Worm (Caenorhabditis elegans) whole organism, young adult: ENCODE measurements around the gene srd-47.

ENCODE experiments used
- B0336.3 ChIP-seq: fragments of 200-800 bp; sonication (Bioruptor generic); IDR thresholded peaks from 2 replicates; pipeline ENCODE4 v1.3.6; 2022; ENCODE audit warnings: missing genetic modification characterization, missing compliant biosample characterization
- D2030.7 ChIP-seq: fragments of 200-800 bp; sonication (Bioruptor generic); IDR thresholded peaks from 2 replicates; pipeline ENCODE4 v1.3.6; 2022; ENCODE audit warnings: missing genetic modification reagents, missing genetic modification characterization, missing compliant biosample characterization
- F10E7.11 ChIP-seq: sonication (generic microtip); optimal IDR thresholded peaks from 2 replicates; lab custom pipeline; 2017; ENCODE audit warnings: mild to moderate bottlenecking, missing genetic modification characterization, moderate library complexity, missing compliant biosample characterization
- F22D6.2 ChIP-seq: sonication (generic microtip); optimal IDR thresholded peaks from 2 replicates; lab custom pipeline; 2016; ENCODE audit warnings: mild to moderate bottlenecking, missing genetic modification characterization, missing compliant biosample characterization
- F23B12.7 ChIP-seq: sonication (generic microtip); optimal IDR thresholded peaks from 2 replicates; lab custom pipeline; 2017; ENCODE audit warnings: missing genetic modification characterization, mild to moderate bottlenecking, missing compliant biosample characterization, antibody characterized with exemption, moderate library complexity; ENCODE audit not compliant: insufficient read depth
- F55B11.4 ChIP-seq: sonication (generic microtip); optimal IDR thresholded peaks from 2 replicates; lab custom pipeline; 2016; ENCODE audit warnings: missing compliant biosample characterization, missing genetic modification characterization, borderline replicate concordance; ENCODE audit not compliant: insufficient read depth
- F57A8.1 ChIP-seq: fragments of 200-800 bp; sonication (Bioruptor generic); optimal IDR thresholded peaks from 2 replicates; lab custom pipeline; 2018; ENCODE audit warnings: mild to moderate bottlenecking, missing genetic modification characterization, moderate library complexity, missing compliant biosample characterization
- K11D2.4 ChIP-seq: fragments of 200-800 bp; sonication (Bioruptor generic); IDR thresholded peaks from 2 replicates; pipeline ENCODE4 v1.3.6; 2022; ENCODE audit warnings: missing genetic modification reagents, missing genetic modification characterization, missing compliant biosample characterization
- K12H6.12 ChIP-seq: fragments of 200-800 bp; sonication (Bioruptor generic); optimal IDR thresholded peaks from 2 replicates; lab custom pipeline; 2018; ENCODE audit warnings: mild to moderate bottlenecking, missing genetic modification characterization, missing compliant biosample characterization
- T07F8.4 ChIP-seq: sonication (generic microtip); optimal IDR thresholded peaks from 2 replicates; lab custom pipeline; 2016; ENCODE audit warnings: mild to moderate bottlenecking, missing genetic modification characterization, moderate library complexity, missing compliant biosample characterization
- T26A5.8 ChIP-seq: sonication (generic microtip); optimal IDR thresholded peaks from 2 replicates; lab custom pipeline; 2016; ENCODE audit warnings: missing genetic modification characterization, missing compliant biosample characterization
- Y79H2A.3 ChIP-seq: fragments of 200-800 bp; sonication (Bioruptor generic); conservative IDR thresholded peaks from 2 replicates; pipeline ENCODE4 v1.3.6; 2022; ENCODE audit warnings: missing genetic modification reagents, missing genetic modification characterization, missing compliant biosample characterization
- atf-7 ChIP-seq: sonication (generic microtip); optimal IDR thresholded peaks from 2 replicates; lab custom pipeline; 2017; ENCODE audit warnings: mild to moderate bottlenecking, missing genetic modification characterization, missing compliant biosample characterization
- attf-5 ChIP-seq: fragments of 200-800 bp; sonication (Bioruptor generic); optimal IDR thresholded peaks from 2 replicates; lab custom pipeline; 2018; ENCODE audit warnings: mild to moderate bottlenecking, missing genetic modification characterization, missing compliant biosample characterization
- bed-2 ChIP-seq: fragments of 200-800 bp; sonication (Bioruptor generic); IDR thresholded peaks from 2 replicates; pipeline ENCODE4 v1.3.6; 2022; ENCODE audit warnings: missing genetic modification reagents, missing genetic modification characterization, missing compliant biosample characterization
- cebp-1 ChIP-seq, 2 experiments: fragments of 200-800 bp in 1 of 2; sonication (Bioruptor generic) in 1 of 2; sonication (generic microtip) in 1 of 2; IDR thresholded peaks in 1 of 2; optimal IDR thresholded peaks in 1 of 2; 2 replicates each; pipeline versions ENCODE4 v1.3.6 to Lab custom; 2017 to 2022; ENCODE audit warnings: missing compliant biosample characterization in 2 of 2, missing genetic modification characterization in 2 of 2, mild to moderate bottlenecking in 1 of 2, missing genetic modification reagents in 1 of 2, moderate library complexity in 1 of 2
- cebp-2 ChIP-seq: fragments of 200-800 bp; sonication (Bioruptor generic); IDR thresholded peaks from 2 replicates; pipeline ENCODE4 v1.3.6; 2022; ENCODE audit warnings: missing genetic modification characterization, missing compliant biosample characterization
- ceh-27 ChIP-seq: fragments of 200-800 bp; sonication (Bioruptor generic); optimal IDR thresholded peaks from 2 replicates; lab custom pipeline; 2018; ENCODE audit warnings: mild to moderate bottlenecking, missing genetic modification characterization, moderate library complexity, missing compliant biosample characterization
- die-1 ChIP-seq: sonication (generic microtip); optimal IDR thresholded peaks from 2 replicates; lab custom pipeline; 2016; ENCODE audit warnings: missing genotype, mild to moderate bottlenecking, missing genetic modification characterization, missing compliant biosample characterization
- efl-1 ChIP-seq: fragments of 150-350 bp; optimal IDR thresholded peaks from 2 replicates; lab custom pipeline; 2014; ENCODE audit warnings: missing biosample characterization, missing genetic modification reagents, missing genetic modification characterization
- egl-44 ChIP-seq: fragments of 200-800 bp; sonication (Bioruptor generic); IDR thresholded peaks from 2 replicates; pipeline ENCODE4 v1.3.6; 2022; ENCODE audit warnings: missing genetic modification reagents, missing genetic modification characterization, missing compliant biosample characterization
- ekl-4 ChIP-seq: fragments of 200-800 bp; sonication (Bioruptor generic); IDR thresholded peaks from 2 replicates; pipeline ENCODE4 v1.3.6; 2022; ENCODE audit warnings: missing genetic modification reagents, missing genetic modification characterization, missing compliant biosample characterization
- fkh-3 ChIP-seq: sonication (generic microtip); optimal IDR thresholded peaks from 2 replicates; lab custom pipeline; 2016; ENCODE audit warnings: mild to moderate bottlenecking, missing genetic modification characterization, missing compliant biosample characterization
- him-1 ChIP-seq: sonication (generic microtip); optimal IDR thresholded peaks from 2 replicates; lab custom pipeline; 2016; ENCODE audit warnings: missing genotype, missing genetic modification reagents, missing genetic modification characterization, missing compliant biosample characterization
- hmg-1.2 ChIP-seq: fragments of 200-800 bp; sonication (Bioruptor generic); IDR thresholded peaks from 2 replicates; pipeline ENCODE4 v1.3.6; 2022; ENCODE audit warnings: missing genetic modification reagents, missing genetic modification characterization, missing compliant biosample characterization
- hrde-1 ChIP-seq: sonication (generic microtip); optimal IDR thresholded peaks from 2 replicates; lab custom pipeline; 2016; ENCODE audit warnings: missing genetic modification characterization, mild to moderate bottlenecking, missing compliant biosample characterization, moderate library complexity, missing genotype, missing genetic modification reagents, borderline replicate concordance
- lin-26 ChIP-seq: fragments of 200-800 bp; sonication (Bioruptor generic); IDR thresholded peaks from 2 replicates; pipeline ENCODE4 v1.3.6; 2022; ENCODE audit warnings: missing genetic modification reagents, missing genetic modification characterization, missing compliant biosample characterization
- lin-35 ChIP-seq, 3 experiments: fragments of 150-350 bp in 2 of 3; sonication (generic microtip) in 1 of 3; optimal IDR thresholded peaks; 2 replicates each; lab custom pipeline; 2014 to 2018; ENCODE audit warnings: missing biosample characterization in 3 of 3, missing genetic modification characterization in 3 of 3, missing genetic modification reagents in 3 of 3
- lin-40 ChIP-seq: sonication (generic microtip); optimal IDR thresholded peaks from 2 replicates; lab custom pipeline; 2016; ENCODE audit warnings: missing genetic modification characterization, mild to moderate bottlenecking, missing compliant biosample characterization, missing genotype, missing genetic modification reagents
- lir-1 ChIP-seq: fragments of 200-800 bp; sonication (Bioruptor generic); conservative IDR thresholded peaks from 2 replicates; pipeline ENCODE4 v1.3.6; 2022; ENCODE audit warnings: missing genetic modification reagents, missing genetic modification characterization, missing compliant biosample characterization
- madf-8 ChIP-seq: fragments of 200-800 bp; sonication (Bioruptor generic); conservative IDR thresholded peaks from 2 replicates; pipeline ENCODE4 v1.3.6; 2022; ENCODE audit warnings: missing genetic modification reagents, missing genetic modification characterization, missing compliant biosample characterization
- mes-4 ChIP-seq: sonication (generic microtip); optimal IDR thresholded peaks from 2 replicates; lab custom pipeline; 2016; ENCODE audit warnings: missing genotype, missing genetic modification characterization, missing compliant biosample characterization
- mxl-1 ChIP-seq: sonication (generic microtip); optimal IDR thresholded peaks from 2 replicates; lab custom pipeline; 2016; ENCODE audit warnings: missing genetic modification characterization, missing compliant biosample characterization
- nhr-27 ChIP-seq: fragments of 200-800 bp; sonication (Bioruptor generic); optimal IDR thresholded peaks from 2 replicates; lab custom pipeline; 2018; ENCODE audit warnings: mild to moderate bottlenecking, missing genetic modification characterization, moderate library complexity, missing compliant biosample characterization
- nhr-90 ChIP-seq: sonication (generic microtip); optimal IDR thresholded peaks from 2 replicates; lab custom pipeline; 2016; ENCODE audit warnings: missing genotype, mild to moderate bottlenecking, missing genetic modification characterization, missing compliant biosample characterization
- pbrm-1 ChIP-seq: fragments of 200-800 bp; sonication (Bioruptor generic); IDR thresholded peaks from 2 replicates; pipeline ENCODE4 v1.3.6; 2022; ENCODE audit warnings: missing genetic modification reagents, missing genetic modification characterization, missing compliant biosample characterization
- rec-8 ChIP-seq, 2 experiments: sonication (generic microtip); optimal IDR thresholded peaks; 2 replicates each; lab custom pipeline; 2016; ENCODE audit warnings: mild to moderate bottlenecking in 2 of 2, missing genetic modification characterization in 2 of 2, missing genetic modification reagents in 2 of 2, missing genotype in 2 of 2, missing biosample characterization in 1 of 2, missing compliant biosample characterization in 1 of 2, moderate library complexity in 1 of 2
- repo-1 ChIP-seq: sonication (generic microtip); optimal IDR thresholded peaks from 2 replicates; lab custom pipeline; 2017; ENCODE audit warnings: mild to moderate bottlenecking, missing genetic modification characterization, missing compliant biosample characterization
- snpc-1.1 ChIP-seq: sonication (generic microtip); optimal IDR thresholded peaks from 2 replicates; lab custom pipeline; 2017; ENCODE audit warnings: missing genetic modification characterization, mild to moderate bottlenecking, missing compliant biosample characterization, antibody characterized with exemption, moderate library complexity, missing genotype, missing genetic modification reagents; ENCODE audit not compliant: insufficient read depth
- snpc-1.3 ChIP-seq: sonication (generic microtip); optimal IDR thresholded peaks from 2 replicates; lab custom pipeline; 2017; ENCODE audit warnings: missing genetic modification characterization, mild to moderate bottlenecking, missing compliant biosample characterization, antibody characterized with exemption, moderate library complexity, missing genotype, missing genetic modification reagents; ENCODE audit not compliant: insufficient read depth
- snpc-4 ChIP-seq, 5 experiments: fragments of 150-350 bp in 1 of 5; sonication (generic microtip) in 4 of 5; optimal IDR thresholded peaks; 2 replicates each; lab custom pipeline; 2014 to 2018; ENCODE audit warnings: missing genetic modification characterization in 5 of 5, missing biosample characterization in 3 of 5, antibody characterized with exemption in 2 of 5, mild to moderate bottlenecking in 2 of 5, missing compliant biosample characterization in 2 of 5, missing genotype in 2 of 5, moderate library complexity in 2 of 5, missing genetic modification reagents in 1 of 5
- tlf-1 ChIP-seq: fragments of 200-800 bp; sonication (Bioruptor generic); optimal IDR thresholded peaks from 2 replicates; lab custom pipeline; 2018; ENCODE audit warnings: mild to moderate bottlenecking, missing genetic modification characterization, missing compliant biosample characterization
- unc-62 ChIP-seq: fragments of 150-350 bp; optimal IDR thresholded peaks from 2 replicates; lab custom pipeline; 2014; ENCODE audit warnings: missing biosample characterization, missing genetic modification reagents, missing genetic modification characterization
- zfh-2 ChIP-seq: fragments of 200-800 bp; sonication (Bioruptor generic); conservative IDR thresholded peaks from 2 replicates; pipeline ENCODE4 v1.3.6; 2022; ENCODE audit warnings: missing genetic modification reagents, missing genetic modification characterization, missing compliant biosample characterization
- ztf-22 ChIP-seq: fragments of 200-800 bp; sonication (Bioruptor generic); optimal IDR thresholded peaks from 2 replicates; lab custom pipeline; 2018; ENCODE audit warnings: mild to moderate bottlenecking, missing genetic modification characterization, moderate library complexity, missing compliant biosample characterization
- ztf-3 ChIP-seq: fragments of 200-800 bp; sonication (Bioruptor generic); optimal IDR thresholded peaks from 2 replicates; lab custom pipeline; 2018; ENCODE audit warnings: mild to moderate bottlenecking, missing genetic modification characterization, missing compliant biosample characterization

The srd-47 gene

DNA sequence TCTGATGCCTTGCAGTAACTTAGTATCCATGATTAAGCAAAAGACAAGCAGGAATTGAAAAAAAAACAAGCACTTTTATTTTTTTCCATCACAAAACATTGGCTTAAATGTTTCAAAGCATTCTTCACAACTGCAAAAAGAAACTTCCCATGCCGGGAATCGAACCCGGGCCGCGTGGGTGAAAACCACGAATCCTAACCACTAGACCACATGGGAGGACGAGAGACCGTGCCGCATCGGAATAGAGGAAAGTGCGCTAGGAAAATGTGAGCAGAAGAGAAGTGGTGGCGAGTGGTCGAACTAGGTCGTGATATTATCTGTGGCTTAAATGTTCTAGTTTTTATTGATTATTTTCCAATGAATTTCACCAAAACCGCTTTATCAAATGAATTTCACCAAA, 34.1 kb downstream of the srd-47 start:
- TF ChIP-seq snpc-1.3 (tag; lab: Kevin White, UChicago) (peak; percentile 59), bed-2 (no peak), D2030.7 (GFP tag; lab: Robert Waterston, UW) (peak; percentile 83), hrde-1 (tag; lab: Kevin White, UChicago) (no peak), cebp-2 (GFP tag; lab: Robert Waterston, UW) (no peak), efl-1 (GFP tag; lab: Kevin White, UChicago) (peak; percentile 6), F10E7.11 (tag; lab: Kevin White, UChicago) (no peak), him-1 (peak; percentile 86), fkh-3 (tag; lab: Kevin White, UChicago) (no peak), atf-7 (no peak), snpc-1.1 (tag; lab: Kevin White, UChicago) (peak; percentile 5), hmg-1.2 (peak; percentile 80), ztf-22 (GFP tag; lab: Kevin White, UChicago) (no peak), lin-26 (GFP tag; lab: Robert Waterston, UW) (peak; percentile 86), pbrm-1 (GFP tag; lab: Robert Waterston, UW) (peak; percentile 78; the same call in 1 of the 2 replicates), rec-8 (tag; optimal IDR thresholded peaks at IDR 0.05; lab: Kevin White, UChicago) (peak; percentile 17 to 56), F57A8.1 (GFP tag; lab: Kevin White, UChicago) (no peak), Y79H2A.3 (GFP tag; lab: Robert Waterston, UW) (no peak), zfh-2 (0 out of 2 replicates have a peak, but pooled peaks have one; percentile 31), unc-62 (GFP tag; lab: Kevin White, UChicago) (no peak), K11D2.4 (GFP tag; lab: Robert Waterston, UW) (0 out of 2 replicates have a peak, but pooled peaks have one; percentile 20), lir-1 (GFP tag; lab: Robert Waterston, UW) (0 out of 2 replicates have a peak, but pooled peaks have one; percentile 28), nhr-27 (tag; lab: Kevin White, UChicago) (no peak), madf-8 (GFP tag; lab: Robert Waterston, UW) (no peak), F55B11.4 (no peak), repo-1 (tag; lab: Kevin White, UChicago) (no peak), T26A5.8 (tag; lab: Kevin White, UChicago) (peak; percentile 6), mes-4 (tag; lab: Kevin White, UChicago) (no peak), F23B12.7 (tag; lab: Kevin White, UChicago) (no peak), snpc-4 (GFP tag; optimal IDR thresholded peaks at IDR 0.05; lab: Kevin White, UChicago) (peak; percentile 14), snpc-4 (tag; optimal IDR thresholded peaks at IDR 0.05; lab: Kevin White, UChicago) (peak in 2 of 4 experiments; percentile 22 to 53), T07F8.4 (no peak), K12H6.12 (peak; percentile 38), F22D6.2 (tag; lab: Kevin White, UChicago) (no peak), ekl-4 (GFP tag; lab: Robert Waterston, UW) (peak; percentile 41; the same call in 1 of the 2 replicates), mxl-1 (tag; lab: Kevin White, UChicago) (no peak), lin-40 (no peak), attf-5 (GFP tag; lab: Kevin White, UChicago) (peak; percentile 28), B0336.3 (GFP tag; lab: Robert Waterston, UW) (no peak; the same call in 1 of the 2 replicates), lin-35 (GFP tag; optimal IDR thresholded peaks at IDR 0.05; lab: Kevin White, UChicago) (no peak), nhr-90 (tag; lab: Kevin White, UChicago) (peak; percentile 54), die-1 (peak; percentile 80), tlf-1 (GFP tag; lab: Kevin White, UChicago) (no peak), cebp-1 (GFP tag; IDR thresholded peaks at IDR 0.05; lab: Robert Waterston, UW) (0 out of 2 replicates have a peak, but pooled peaks have one; percentile 45), cebp-1 (tag; optimal IDR thresholded peaks at IDR 0.05; lab: Kevin White, UChicago) (no peak), ceh-27 (GFP tag; lab: Kevin White, UChicago) (peak; percentile 75), ztf-3 (GFP tag; lab: Kevin White, UChicago) (no peak), egl-44 (GFP tag; lab: Robert Waterston, UW) (peak; percentile 80; the same call in 1 of the 2 replicates)
